Fruit fly (Drosophila melanogaster): ENCODE data around the gene CCT1.

CCT1 gene

DNA sequence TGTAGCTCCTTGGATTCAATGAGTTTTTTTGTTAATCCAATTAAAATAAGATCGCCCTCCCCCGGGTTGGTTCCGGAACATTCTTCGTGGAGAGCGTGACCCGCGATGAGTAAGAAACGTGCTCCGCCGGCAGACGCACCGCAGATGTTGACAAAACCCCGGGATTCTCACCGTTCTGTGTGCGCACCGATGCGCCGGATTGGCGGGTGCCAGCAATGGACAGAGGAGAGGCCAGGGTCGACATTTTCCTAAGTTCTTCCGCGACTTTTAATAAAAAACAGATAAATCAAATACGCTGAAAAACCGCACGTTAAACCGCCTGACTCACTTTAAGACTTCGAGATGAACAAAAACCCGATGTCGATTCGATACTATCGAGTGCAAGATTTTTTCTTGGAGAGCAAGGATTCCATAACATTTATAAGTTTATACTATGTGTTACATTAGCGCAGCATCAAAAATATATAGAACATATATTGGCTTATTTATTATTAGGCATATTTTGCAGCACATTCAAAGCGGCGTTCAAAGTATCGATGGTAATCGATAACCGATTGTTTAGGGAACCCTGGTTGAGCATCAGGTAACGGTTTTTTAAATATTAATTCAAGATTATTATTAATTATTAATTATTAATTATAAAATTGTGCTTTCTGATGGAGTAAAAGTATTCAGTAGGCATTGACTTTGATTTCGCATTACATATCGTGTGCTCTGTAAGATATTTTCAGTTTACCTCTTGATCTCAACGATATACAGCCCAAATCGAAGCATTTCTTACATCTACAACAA is at the start of gene CCT1, which contains the start of gene tHMG1:
TSS of gene CCT1 (minus strand) at position 352 of the 792 bp plus-strand sequence.
TSS of gene tHMG1 (plus strand) at position 742 of the 792 bp plus-strand sequence.
- peak; percentile 95 for TF ChIP-seq knrl (GFP tag; IDR thresholded peaks at IDR 0.05; ENCODE audit: partially characterized antibody)
- TF ChIP-seq Hsf (GFP tag; optimal IDR thresholded peaks at IDR 0.05): peak; percentile 11
- TF ChIP-seq Myb (GFP tag; optimal IDR thresholded peaks at IDR 0.05): peak; percentile 92
- peak; percentile 57 for TF ChIP-seq CG2712 (tag; optimal IDR thresholded peaks at IDR 0.05)
- TF ChIP-seq CG13424 (tag; optimal IDR thresholded peaks at IDR 0.05): peak; percentile 13
- peak; percentile 73 for TF ChIP-seq Dp (GFP tag; optimal IDR thresholded peaks at IDR 0.05)
- TF ChIP-seq CoRest (tag; optimal IDR thresholded peaks at IDR 0.05): peak; percentile 62
- no peak for TF ChIP-seq CG1024 (GFP tag; IDR thresholded peaks at IDR 0.05)
- TF ChIP-seq esg (GFP tag; conservative IDR thresholded peaks at IDR 0.05): no peak
- TF ChIP-seq jigr1 (GFP tag; IDR thresholded peaks at IDR 0.05): no peak
- peak; percentile 2 for TF ChIP-seq Xbp1 (GFP tag; optimal IDR thresholded peaks at IDR 0.05)
- TF ChIP-seq CG7963 (GFP tag; IDR thresholded peaks at IDR 0.05; ENCODE audit: partially characterized antibody): peak; percentile 79
- TF ChIP-seq CG16813 (GFP tag; IDR thresholded peaks at IDR 0.05; ENCODE audit: partially characterized antibody): peak; percentile 96
- peak; percentile 84 for TF ChIP-seq bigmax (GFP tag; optimal IDR thresholded peaks at IDR 0.05)
- peak; percentile 80 for TF ChIP-seq tna (GFP tag; IDR thresholded peaks at IDR 0.05; ENCODE audit: partially characterized antibody)
- peak; percentile 1 for TF ChIP-seq CG12769 (tag; optimal IDR thresholded peaks at IDR 0.05)
- TF ChIP-seq CG17186 (GFP tag; optimal IDR thresholded peaks at IDR 0.05): peak; percentile 17
- peak; percentile 81 for TF ChIP-seq E2f2 (GFP tag; IDR thresholded peaks at IDR 0.05)
- peak; percentile 77 for TF ChIP-seq trem (tag; optimal IDR thresholded peaks at IDR 0.05)
- peak; percentile 76 for TF ChIP-seq MESR4 (GFP tag; optimal IDR thresholded peaks at IDR 0.05)
- peak; percentile 53; the same call in 2 of the 3 replicates for TF ChIP-seq row (GFP tag; IDR thresholded peaks at IDR 0.05)
- peak; percentile 97 for TF ChIP-seq CG13287 (GFP tag; IDR thresholded peaks at IDR 0.05; ENCODE audit: partially characterized antibody)
- no peak for TF ChIP-seq Dip2 (GFP tag; IDR thresholded peaks at IDR 0.05)
- TF ChIP-seq CG18764 (GFP tag; optimal IDR thresholded peaks at IDR 0.05): no peak
- TF ChIP-seq Bgb (GFP tag; IDR thresholded peaks at IDR 0.05; ENCODE audit: partially characterized antibody): peak; percentile 93
- TF ChIP-seq CHES-1-like (GFP tag; optimal IDR thresholded peaks at IDR 0.05): no peak
- TF ChIP-seq bcd (GFP tag; optimal IDR thresholded peaks at IDR 0.05): no peak
- peak; percentile 98 for TF ChIP-seq Doc3 (GFP tag; IDR thresholded peaks at IDR 0.05; ENCODE audit: partially characterized antibody)
- no peak for TF ChIP-seq Poxn (GFP tag; IDR thresholded peaks at IDR 0.05)
- peak; percentile 95 for TF ChIP-seq CG14860 (GFP tag; IDR thresholded peaks at IDR 0.05; ENCODE audit: partially characterized antibody)
- TF ChIP-seq lbe (GFP tag; optimal IDR thresholded peaks at IDR 0.05): peak; percentile 23
- peak; percentile 93 for TF ChIP-seq CG7928 (GFP tag; optimal IDR thresholded peaks at IDR 0.05)
- TF ChIP-seq tx (GFP tag; optimal IDR thresholded peaks at IDR 0.05): peak; percentile 47
- no peak for TF ChIP-seq CG4820 (GFP tag; optimal IDR thresholded peaks at IDR 0.05)
- peak; percentile 35 for TF ChIP-seq CG15601 (tag; optimal IDR thresholded peaks at IDR 0.05)
- TF ChIP-seq CG13775 (GFP tag; optimal IDR thresholded peaks at IDR 0.05): peak; percentile 28
- peak; percentile 87 for TF ChIP-seq amos (GFP tag; IDR thresholded peaks at IDR 0.05; ENCODE audit: partially characterized antibody)
- TF ChIP-seq CG42726 (GFP tag; IDR thresholded peaks at IDR 0.05; ENCODE audit: partially characterized antibody): peak; percentile 67; the same call in 1 of the 2 replicates
- TF ChIP-seq CG30020 (tag; optimal IDR thresholded peaks at IDR 0.05): peak; percentile 37
- peak; percentile 95 for TF ChIP-seq HLH4C (GFP tag; IDR thresholded peaks at IDR 0.05; ENCODE audit: partially characterized antibody)
- TF ChIP-seq CG9437 (GFP tag; optimal IDR thresholded peaks at IDR 0.05): peak; percentile 3
- no peak for TF ChIP-seq otp (GFP tag; IDR thresholded peaks at IDR 0.05)
- TF ChIP-seq chm (GFP tag; IDR thresholded peaks at IDR 0.05): no peak
- TF ChIP-seq Nf-YC (tag; optimal IDR thresholded peaks at IDR 0.05): peak; percentile 38
- TF ChIP-seq vnd (GFP tag; IDR thresholded peaks at IDR 0.05; ENCODE audit: partially characterized antibody): peak; percentile 97
- TF ChIP-seq hbn (GFP tag; IDR thresholded peaks at IDR 0.05; ENCODE audit: partially characterized antibody): peak; percentile 95
- no peak for TF ChIP-seq BtbVII (GFP tag; optimal IDR thresholded peaks at IDR 0.05)
